Fruit fly (Drosophila melanogaster) whole organism, embryonic: ENCODE results near the gene Cdk5alpha.

Source experiments
- Ada2b ChIP-seq: fragments of 200-800 bp; sonication (Bioruptor generic); IDR thresholded peaks from 2 replicates; pipeline ENCODE4 v1.3.6; 2022; ENCODE audit warnings: missing biosample characterization, missing genetic modification characterization
- CG12236 ChIP-seq: fragments of 200-800 bp; sonication (Bioruptor generic); optimal IDR thresholded peaks from 2 replicates; lab custom pipeline; 2016; ENCODE audit warnings: missing biosample characterization, missing genetic modification characterization
- CG14710 ChIP-seq: fragments of 200-800 bp; sonication (Bioruptor generic); optimal IDR thresholded peaks from 3 replicates; lab custom pipeline; 2019; ENCODE audit warnings: missing biosample characterization, mild to moderate bottlenecking, missing genetic modification characterization, moderate library complexity
- CG15479 ChIP-seq: fragments of 200-800 bp; sonication (Bioruptor generic); optimal IDR thresholded peaks from 3 replicates; lab custom pipeline; 2019; ENCODE audit warnings: missing biosample characterization, mild to moderate bottlenecking, missing genetic modification characterization, moderate library complexity
- CG1647 ChIP-seq: fragments of 200-800 bp; sonication (Bioruptor generic); optimal IDR thresholded peaks from 3 replicates; lab custom pipeline; 2016; ENCODE audit warnings: missing biosample characterization, missing genetic modification characterization
- CG18011 ChIP-seq: fragments of 200-800 bp; sonication (Bioruptor generic); optimal IDR thresholded peaks from 2 replicates; lab custom pipeline; 2017; ENCODE audit warnings: missing biosample characterization, missing genetic modification characterization, mild to moderate bottlenecking, moderate library complexity, missing genotype
- CG2678 ChIP-seq: fragments of 200-800 bp; sonication (Bioruptor generic); optimal IDR thresholded peaks from 3 replicates; lab custom pipeline; 2019; ENCODE audit warnings: missing biosample characterization, mild to moderate bottlenecking, missing genetic modification characterization, moderate library complexity
- CG2889 ChIP-seq: fragments of 200-800 bp; sonication (Bioruptor generic); IDR thresholded peaks from 3 replicates; pipeline ENCODE4 v1.3.6; 2022; ENCODE audit warnings: missing biosample characterization, missing genetic modification characterization
- CG30403 ChIP-seq: fragments of 200-800 bp; sonication (Bioruptor generic); optimal IDR thresholded peaks from 3 replicates; lab custom pipeline; 2016; ENCODE audit warnings: missing biosample characterization, missing genetic modification characterization
- CG34376 ChIP-seq: fragments of 200-800 bp; sonication (Bioruptor generic); optimal IDR thresholded peaks from 2 replicates; lab custom pipeline; 2018; ENCODE audit warnings: missing biosample characterization, mild to moderate bottlenecking, missing genetic modification characterization
- CG3995 ChIP-seq: fragments of 200-800 bp; sonication (Bioruptor generic); optimal IDR thresholded peaks from 3 replicates; lab custom pipeline; 2016; ENCODE audit warnings: missing biosample characterization, missing genetic modification characterization
- CG6654 ChIP-seq: fragments of 200-800 bp; sonication (Bioruptor generic); optimal IDR thresholded peaks from 2 replicates; lab custom pipeline; 2017; ENCODE audit warnings: missing biosample characterization, mild to moderate bottlenecking, missing genetic modification characterization
- CG6791 ChIP-seq: fragments of 200-800 bp; sonication (Bioruptor generic); IDR thresholded peaks from 3 replicates; pipeline ENCODE4 v1.3.6; 2022; ENCODE audit warnings: missing biosample characterization, missing genetic modification characterization; ENCODE audit not compliant: partially characterized antibody
- CG7357 ChIP-seq: fragments of 200-800 bp; sonication (Bioruptor generic); IDR thresholded peaks from 3 replicates; pipeline ENCODE4 v1.3.6; 2022; ENCODE audit warnings: missing biosample characterization, missing genetic modification characterization
- CG7987 ChIP-seq: fragments of 200-800 bp; sonication (Bioruptor generic); optimal IDR thresholded peaks from 2 replicates; lab custom pipeline; 2018; ENCODE audit warnings: missing biosample characterization, mild to moderate bottlenecking, missing genetic modification characterization, moderate library complexity
- CG8281 ChIP-seq: fragments of 200-800 bp; sonication (Bioruptor generic); optimal IDR thresholded peaks from 2 replicates; lab custom pipeline; 2018; ENCODE audit warnings: missing biosample characterization, mild to moderate bottlenecking, missing genetic modification characterization, moderate library complexity
- CG9215 ChIP-seq: fragments of 200-800 bp; sonication (Bioruptor generic); IDR thresholded peaks from 2 replicates; pipeline ENCODE4 v1.3.6; 2022; ENCODE audit warnings: missing biosample characterization, missing genetic modification characterization
- CG9437 ChIP-seq: fragments of 200-800 bp; sonication (Bioruptor generic); optimal IDR thresholded peaks from 2 replicates; lab custom pipeline; 2018; ENCODE audit warnings: missing biosample characterization, mild to moderate bottlenecking, missing genetic modification characterization
- CG9609 ChIP-seq: fragments of 200-800 bp; sonication (Bioruptor generic); optimal IDR thresholded peaks from 3 replicates; lab custom pipeline; 2016; ENCODE audit warnings: missing biosample characterization, missing genetic modification characterization
- CG9817 ChIP-seq: fragments of 200-800 bp; sonication (Bioruptor generic); optimal IDR thresholded peaks from 2 replicates; lab custom pipeline; 2018; ENCODE audit warnings: missing biosample characterization, mild to moderate bottlenecking, missing genetic modification characterization, moderate library complexity
- CrebB ChIP-seq: fragments of 200-800 bp; sonication (Bioruptor generic); optimal IDR thresholded peaks from 3 replicates; lab custom pipeline; 2018; ENCODE audit warnings: missing biosample characterization, mild to moderate bottlenecking, missing genetic modification characterization
- D ChIP-seq, 2 experiments: fragments of 200-800 bp in 1 of 2; fragments of >200 bp in 1 of 2; sonication (Bioruptor generic) in 1 of 2; optimal IDR thresholded peaks; 2 replicates in 1 of 2; 3 replicates in 1 of 2; lab custom pipeline; 2017; ENCODE audit warnings: mild to moderate bottlenecking in 1 of 2, missing biosample characterization in 1 of 2, missing genetic modification characterization in 1 of 2, missing genetic modification reagents in 1 of 2
- Dref ChIP-seq: fragments of 200-800 bp; sonication (Bioruptor generic); IDR thresholded peaks from 2 replicates; pipeline ENCODE4 v1.3.6; 2022; ENCODE audit warnings: missing biosample characterization, missing genetic modification characterization
- Hr3 ChIP-seq: fragments of 200-800 bp; sonication (Bioruptor generic); optimal IDR thresholded peaks from 3 replicates; lab custom pipeline; 2016; ENCODE audit warnings: missing biosample characterization, missing genetic modification characterization
- Ptx1 ChIP-seq: fragments of 200-800 bp; sonication (Bioruptor generic); IDR thresholded peaks from 2 replicates; pipeline ENCODE4 v1.3.6; 2022; ENCODE audit warnings: missing biosample characterization, missing genetic modification characterization
- Six4 ChIP-seq: fragments of 200-800 bp; sonication (Bioruptor generic); optimal IDR thresholded peaks from 2 replicates; lab custom pipeline; 2016; ENCODE audit warnings: missing biosample characterization, missing genetic modification characterization
- Sox102F ChIP-seq: fragments of 200-800 bp; sonication (Bioruptor generic); optimal IDR thresholded peaks from 2 replicates; lab custom pipeline; 2018; ENCODE audit warnings: missing biosample characterization, mild to moderate bottlenecking, missing genetic modification characterization, moderate library complexity
- Ssrp ChIP-seq: fragments of 200-800 bp; sonication (Bioruptor generic); optimal IDR thresholded peaks from 2 replicates; lab custom pipeline; 2018; ENCODE audit warnings: missing biosample characterization, mild to moderate bottlenecking, missing genetic modification characterization, moderate library complexity
- Xrp1 ChIP-seq: fragments of 200-800 bp; sonication (Bioruptor generic); IDR thresholded peaks from 2 replicates; pipeline ENCODE4 v1.3.6; 2022; ENCODE audit warnings: missing biosample characterization, missing genetic modification characterization
- br ChIP-seq: fragments of >200 bp; optimal IDR thresholded peaks from 2 replicates; lab custom pipeline; 2017
- cas ChIP-seq: fragments of 200-800 bp; sonication (Bioruptor generic); IDR thresholded peaks from 2 replicates; pipeline ENCODE4 v1.3.6; 2022; ENCODE audit warnings: missing biosample characterization, missing genetic modification characterization
- caup ChIP-seq: fragments of 200-800 bp; sonication (Bioruptor generic); optimal IDR thresholded peaks from 3 replicates; lab custom pipeline; 2017; ENCODE audit warnings: missing biosample characterization, mild to moderate bottlenecking, missing genetic modification characterization, moderate library complexity; ENCODE audit not compliant: severe bottlenecking
- ci ChIP-seq: fragments of 200-800 bp; sonication (Bioruptor generic); IDR thresholded peaks from 3 replicates; pipeline ENCODE4 v1.3.6; 2022; ENCODE audit warnings: missing biosample characterization, missing genetic modification characterization
- cwo ChIP-seq: fragments of 200-800 bp; sonication (Bioruptor generic); optimal IDR thresholded peaks from 3 replicates; lab custom pipeline; 2017; ENCODE audit warnings: missing biosample characterization, missing genetic modification characterization, mild to moderate bottlenecking, moderate library complexity, missing genetic modification reagents
- dm ChIP-seq: fragments of 200-800 bp; sonication (Bioruptor generic); optimal IDR thresholded peaks from 3 replicates; lab custom pipeline; 2016; ENCODE audit warnings: missing biosample characterization, missing genetic modification characterization
- ewg ChIP-seq: fragments of 200-800 bp; sonication (Bioruptor generic); optimal IDR thresholded peaks from 3 replicates; lab custom pipeline; 2017; ENCODE audit warnings: mild to moderate bottlenecking, missing biosample characterization, missing genetic modification reagents, missing genetic modification characterization
- fd96Cb ChIP-seq: fragments of 200-800 bp; sonication (Bioruptor generic); optimal IDR thresholded peaks from 2 replicates; lab custom pipeline; 2018; ENCODE audit warnings: missing biosample characterization, mild to moderate bottlenecking, missing genetic modification characterization, moderate library complexity
- ftz-f1 ChIP-seq: fragments of 200-800 bp; sonication (Bioruptor generic); optimal IDR thresholded peaks from 2 replicates; lab custom pipeline; 2016; ENCODE audit warnings: missing biosample characterization, missing genetic modification characterization
- gem ChIP-seq: fragments of 200-800 bp; sonication (Bioruptor generic); optimal IDR thresholded peaks from 2 replicates; lab custom pipeline; 2019; ENCODE audit warnings: missing biosample characterization, mild to moderate bottlenecking, missing genetic modification characterization, moderate library complexity
- gfzf ChIP-seq: fragments of 200-800 bp; sonication (Bioruptor generic); optimal IDR thresholded peaks from 2 replicates; lab custom pipeline; 2016; ENCODE audit warnings: missing biosample characterization, mild to moderate bottlenecking, missing genetic modification characterization, moderate library complexity
- her ChIP-seq: fragments of 200-800 bp; sonication (Bioruptor generic); optimal IDR thresholded peaks from 2 replicates; lab custom pipeline; 2016; ENCODE audit warnings: missing biosample characterization, missing genetic modification characterization
- ind ChIP-seq: fragments of 200-800 bp; sonication (Bioruptor generic); optimal IDR thresholded peaks from 3 replicates; lab custom pipeline; 2016; ENCODE audit warnings: missing biosample characterization, missing genetic modification characterization
- jing ChIP-seq: fragments of 200-800 bp; sonication (Bioruptor generic); optimal IDR thresholded peaks from 2 replicates; lab custom pipeline; 2018; ENCODE audit warnings: missing biosample characterization, mild to moderate bottlenecking, missing genetic modification characterization
- kah ChIP-seq: fragments of 200-800 bp; sonication (Bioruptor generic); optimal IDR thresholded peaks from 2 replicates; lab custom pipeline; 2018; ENCODE audit warnings: missing biosample characterization, mild to moderate bottlenecking, missing genetic modification characterization
- kni ChIP-seq: fragments of 200-800 bp; sonication (Bioruptor generic); optimal IDR thresholded peaks from 3 replicates; lab custom pipeline; 2017; ENCODE audit warnings: mild to moderate bottlenecking, missing biosample characterization, missing genetic modification reagents, missing genetic modification characterization
- lov ChIP-seq, 2 experiments: fragments of 200-800 bp in 1 of 2; fragments of >200 bp in 1 of 2; sonication (Bioruptor generic) in 1 of 2; IDR thresholded peaks in 1 of 2; optimal IDR thresholded peaks in 1 of 2; 2 replicates in 1 of 2; 3 replicates in 1 of 2; pipeline versions ENCODE4 v1.3.6 to Lab custom; 2017 to 2022; ENCODE audit warnings: missing biosample characterization in 1 of 2, missing genetic modification characterization in 1 of 2
- mld ChIP-seq: fragments of 200-800 bp; sonication (Bioruptor generic); IDR thresholded peaks from 3 replicates; pipeline ENCODE4 v1.3.6; 2022; ENCODE audit warnings: missing biosample characterization, missing genetic modification characterization; ENCODE audit not compliant: partially characterized antibody
- pita ChIP-seq: fragments of 200-800 bp; sonication (Bioruptor generic); optimal IDR thresholded peaks from 2 replicates; lab custom pipeline; 2017; ENCODE audit warnings: missing biosample characterization, mild to moderate bottlenecking, missing genetic modification characterization
- rib ChIP-seq: fragments of 200-800 bp; sonication (Bioruptor generic); IDR thresholded peaks from 2 replicates; pipeline ENCODE4 v1.3.6; 2022; ENCODE audit warnings: missing biosample characterization, missing genetic modification characterization
- sens ChIP-seq: fragments of 200-800 bp; sonication (Bioruptor generic); peaks from one replicate; lab custom pipeline; 2016; ENCODE audit warnings: missing biosample characterization, missing genetic modification characterization
- so ChIP-seq: fragments of 200-800 bp; sonication (Bioruptor generic); IDR thresholded peaks from 3 replicates; pipeline ENCODE4 v1.3.6; 2022; ENCODE audit warnings: missing biosample characterization, missing genetic modification characterization

The Cdk5alpha gene

DNA sequence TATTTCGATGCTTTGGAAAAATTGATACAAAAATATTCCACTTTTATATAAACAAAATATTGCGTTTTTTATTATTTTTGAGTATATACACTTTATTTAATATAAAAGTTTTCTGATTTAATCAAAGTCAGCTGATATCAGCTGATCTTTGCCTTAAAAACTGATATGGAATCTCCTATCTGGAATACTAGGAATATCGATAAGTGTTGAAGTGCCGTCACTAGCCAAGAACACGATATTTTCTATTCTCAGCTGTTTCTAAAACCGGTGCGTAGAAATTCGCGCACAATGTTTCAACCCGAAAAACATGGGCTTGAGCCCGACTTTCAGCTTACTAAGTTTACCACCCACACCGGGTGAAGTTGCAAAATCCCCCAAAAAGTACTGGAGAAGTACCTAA lies 31.7 kb upstream of the Cdk5alpha start, which contains the start of gene Sps2 (continued):
- no peak for TF ChIP-seq Ssrp (tag; lab: Kevin White, UChicago)
- no peak for TF ChIP-seq CG9817 (tag; lab: Kevin White, UChicago)
- TF ChIP-seq so (GFP tag; lab: Robert Waterston, UW): no peak
- TF ChIP-seq Sox102F (GFP tag; lab: Kevin White, UChicago): no peak
- TF ChIP-seq Six4 (GFP tag; lab: Kevin White, UChicago): no peak
- TF ChIP-seq cas (GFP tag; lab: Robert Waterston, UW): no peak
- no peak for TF ChIP-seq CrebB (tag; lab: Kevin White, UChicago)
- no peak for TF ChIP-seq CG8281 (tag; lab: Kevin White, UChicago)
- TF ChIP-seq CG14710 (tag; lab: Kevin White, UChicago): peak; percentile 45
- peak; percentile 72 for TF ChIP-seq Dref (GFP tag; lab: Robert Waterston, UW)
- no peak for TF ChIP-seq CG15479 (GFP tag; lab: Kevin White, UChicago)
- TF ChIP-seq cwo (GFP tag; lab: Kevin White, UChicago): no peak
- TF ChIP-seq CG9609 (GFP tag; lab: Kevin White, UChicago): no peak
- no peak for TF ChIP-seq sens (GFP tag; lab: Kevin White, UChicago)
- TF ChIP-seq jing (GFP tag; lab: Kevin White, UChicago): no peak
- TF ChIP-seq ewg: no peak
- no peak for TF ChIP-seq CG9437 (GFP tag; lab: Kevin White, UChicago)
- no peak for TF ChIP-seq pita (GFP tag; lab: Kevin White, UChicago)
- peak; percentile 83 for TF ChIP-seq CG6791
- TF ChIP-seq her (GFP tag; lab: Kevin White, UChicago): no peak
- no peak for TF ChIP-seq kni (GFP tag; lab: Kevin White, UChicago)
- TF ChIP-seq dm: no peak
- TF ChIP-seq gem (tag; lab: Kevin White, UChicago): peak; percentile 33
- TF ChIP-seq CG7357 (GFP tag; lab: Robert Waterston, UW): no peak
- no peak for TF ChIP-seq CG9215 (GFP tag; lab: Robert Waterston, UW)
- TF ChIP-seq CG34376 (GFP tag; lab: Kevin White, UChicago): peak; percentile 52
- no peak for TF ChIP-seq fd96Cb (tag; lab: Kevin White, UChicago)
- no peak for TF ChIP-seq ftz-f1 (GFP tag; lab: Kevin White, UChicago)
- no peak for TF ChIP-seq CG30403 (GFP tag; lab: Kevin White, UChicago)
- no peak for TF ChIP-seq D (optimal IDR thresholded peaks at IDR 0.05; lab: Kevin White, UChicago)
- TF ChIP-seq D (GFP tag; optimal IDR thresholded peaks at IDR 0.05; lab: Kevin White, UChicago): no peak
- no peak for TF ChIP-seq CG3995
- TF ChIP-seq Ada2b (GFP tag; lab: Robert Waterston, UW): no peak
- TF ChIP-seq mld (GFP tag; lab: Robert Waterston, UW): no peak
- no peak for TF ChIP-seq CG2678
- TF ChIP-seq ci: no peak
- no peak for TF ChIP-seq ind (GFP tag; lab: Kevin White, UChicago)
- no peak for TF ChIP-seq rib (GFP tag; lab: Robert Waterston, UW)
- TF ChIP-seq kah (GFP tag; lab: Kevin White, UChicago): no peak
- TF ChIP-seq lov (optimal IDR thresholded peaks at IDR 0.05; lab: Kevin White, UChicago): no peak
- TF ChIP-seq lov (GFP tag; IDR thresholded peaks at IDR 0.05; lab: Robert Waterston, UW): no peak
- TF ChIP-seq Xrp1 (GFP tag; lab: Robert Waterston, UW): no peak
- TF ChIP-seq CG12236 (GFP tag; lab: Kevin White, UChicago): no peak
- no peak for TF ChIP-seq Hr3 (GFP tag; lab: Kevin White, UChicago)
- TF ChIP-seq CG6654 (GFP tag; lab: Kevin White, UChicago): no peak
- no peak for TF ChIP-seq CG2889 (GFP tag; lab: Robert Waterston, UW)
- TF ChIP-seq br (lab: Kevin White, UChicago): no peak
- no peak for TF ChIP-seq caup (GFP tag; lab: Kevin White, UChicago)
- no peak for TF ChIP-seq CG7987 (GFP tag; lab: Kevin White, UChicago)
- TF ChIP-seq CG1647 (GFP tag; lab: Kevin White, UChicago): no peak
- TF ChIP-seq gfzf (GFP tag; lab: Kevin White, UChicago): peak; percentile 12
- no peak for TF ChIP-seq CG18011 (GFP tag; lab: Kevin White, UChicago)
- no peak for TF ChIP-seq Ptx1 (GFP tag; lab: Robert Waterston, UW)
